Fruit fly (Drosophila melanogaster): ENCODE measurements around the gene mRpL32.
A peak's percentile ranks its signal among the peaks of the same experiment; 100 is the strongest.

Gene mRpL32

DNA sequence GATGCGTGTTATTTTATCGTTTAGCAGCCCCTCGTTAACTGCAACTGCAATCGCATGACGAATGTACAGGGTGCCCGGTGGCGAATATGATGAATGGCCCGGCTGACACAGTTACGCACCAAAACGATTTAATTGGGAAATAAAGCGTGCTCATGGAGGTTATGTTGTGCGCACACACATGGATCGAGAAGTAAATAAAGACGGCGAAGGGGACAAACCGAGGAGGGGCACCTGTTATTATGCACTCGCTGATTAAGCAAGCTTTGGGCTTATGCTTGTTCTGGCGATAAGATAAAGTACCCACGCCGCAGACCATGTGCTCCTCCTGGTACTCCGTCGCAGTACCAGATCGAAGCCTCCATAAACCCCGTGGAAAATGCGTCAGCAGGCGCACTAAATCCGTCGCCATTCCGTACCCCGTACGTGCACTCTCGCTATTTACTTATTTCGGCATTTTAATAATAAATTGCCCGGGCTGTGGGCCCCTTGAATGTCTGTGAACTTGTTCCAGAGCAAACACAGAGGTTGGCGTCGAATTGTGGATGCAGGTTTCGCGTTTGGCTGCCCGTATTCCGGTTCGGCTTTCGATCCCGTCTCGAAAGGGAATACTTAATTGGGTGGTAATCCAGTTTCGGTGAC is 27.5 kb upstream of the mRpL32 start:
- no peak for TF ChIP-seq noc (tag; optimal IDR thresholded peaks at IDR 0.05)

DNA sequence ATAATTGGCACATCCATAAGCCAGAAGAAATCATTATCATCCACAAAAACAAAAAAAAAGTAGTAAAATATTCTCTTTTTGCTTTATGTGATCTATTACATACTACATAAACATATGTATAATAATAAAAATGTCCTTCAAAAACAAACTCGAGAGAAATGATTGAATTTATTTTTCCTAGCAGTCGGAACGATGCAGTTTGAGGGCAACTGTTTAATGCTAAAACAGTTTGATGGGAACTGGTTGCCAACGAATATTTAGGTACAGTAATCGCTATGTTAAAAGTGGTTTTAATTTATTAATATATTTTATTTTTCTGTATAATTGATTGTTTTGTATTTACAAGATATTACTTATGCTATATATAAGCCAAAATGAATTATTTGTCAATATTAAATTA is 21.5 kb upstream of the mRpL32 start:
- TF ChIP-seq noc (tag; optimal IDR thresholded peaks at IDR 0.05) = no peak

dm6 chr3R:31232236-31232635 is 20.4 kb upstream of the mRpL32 start, which contains the start of gene CG15563:
CG15563 (minus strand) TSS chr3R:31232336.
- TF ChIP-seq noc (tag; optimal IDR thresholded peaks at IDR 0.05) = no peak

DNA sequence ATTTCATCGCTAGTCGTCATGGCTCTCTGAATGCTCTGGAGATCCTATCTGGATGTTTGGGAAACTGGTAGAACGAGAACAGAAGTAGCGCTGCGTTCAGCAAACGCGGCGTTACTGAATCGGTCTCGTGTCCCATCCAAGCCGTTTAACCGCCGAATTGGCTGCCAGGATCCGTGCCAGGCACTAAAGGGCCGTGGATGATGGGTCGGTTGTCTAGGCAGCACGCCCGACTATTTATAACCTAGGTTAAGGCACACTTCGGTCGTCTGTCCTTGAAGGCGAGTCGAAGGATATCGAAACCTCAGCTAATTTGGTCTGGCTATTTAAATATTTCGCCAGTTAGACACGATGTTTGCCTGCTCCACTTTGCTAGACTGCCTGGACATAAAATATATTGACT is 17.4 kb upstream of the mRpL32 start, which contains the start of gene CG15564:
Gene CG15564, minus strand, starts transcription at position 101 of the 400 bp plus-strand sequence.
- no peak for TF ChIP-seq noc (tag; optimal IDR thresholded peaks at IDR 0.05)

dm6 chr3R:31240023-31240422 is 12.6 kb upstream of the mRpL32 start:
- TF ChIP-seq noc (tag; optimal IDR thresholded peaks at IDR 0.05) = no peak

DNA sequence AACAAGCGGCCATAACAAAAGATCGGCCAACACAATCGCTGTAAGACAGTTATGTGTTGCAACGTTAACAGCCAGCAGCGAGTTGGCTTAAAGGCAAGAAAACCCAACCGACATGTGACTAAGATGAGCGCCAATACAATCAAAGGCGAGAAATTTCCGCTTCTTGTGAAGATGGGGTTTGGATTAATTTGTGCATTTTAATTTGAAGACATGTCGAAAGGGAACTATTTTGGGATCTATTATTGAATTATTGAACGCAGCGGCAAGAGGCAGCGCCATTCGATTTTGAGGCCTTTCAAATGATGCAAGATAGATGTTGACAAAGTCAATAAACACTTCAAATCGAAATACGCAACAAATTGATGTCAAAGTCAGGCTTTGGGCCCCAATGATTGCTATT is 11.6 kb upstream of the mRpL32 start:
- TF ChIP-seq noc (tag; optimal IDR thresholded peaks at IDR 0.05) = no peak

- no peak for TF ChIP-seq noc (tag; optimal IDR thresholded peaks at IDR 0.05)
Measured at dm6 chr3R:31243079-31243668, 9.5 kb upstream of the mRpL32 start.

DNA sequence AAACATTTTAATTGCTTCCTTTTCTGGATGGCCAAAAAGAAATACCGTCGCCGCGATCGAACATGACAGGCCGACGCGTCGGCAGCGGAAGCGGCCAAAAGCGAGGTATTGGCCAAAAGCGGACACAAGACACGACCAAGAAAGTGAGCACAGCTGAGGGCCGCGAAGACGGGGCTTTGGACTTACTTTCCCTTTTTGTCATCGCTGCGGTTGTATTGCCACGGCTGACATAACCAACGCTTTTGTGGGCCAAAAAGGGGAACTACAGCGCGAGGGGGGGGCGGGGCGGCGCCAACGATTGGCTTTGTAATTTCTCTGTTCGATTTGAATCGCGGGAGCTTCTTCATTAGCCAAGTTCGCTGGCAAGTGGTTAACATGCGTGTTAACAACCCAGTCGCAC is 6.9 kb upstream of the mRpL32 start:
- no peak for TF ChIP-seq noc (tag; optimal IDR thresholded peaks at IDR 0.05)

DNA sequence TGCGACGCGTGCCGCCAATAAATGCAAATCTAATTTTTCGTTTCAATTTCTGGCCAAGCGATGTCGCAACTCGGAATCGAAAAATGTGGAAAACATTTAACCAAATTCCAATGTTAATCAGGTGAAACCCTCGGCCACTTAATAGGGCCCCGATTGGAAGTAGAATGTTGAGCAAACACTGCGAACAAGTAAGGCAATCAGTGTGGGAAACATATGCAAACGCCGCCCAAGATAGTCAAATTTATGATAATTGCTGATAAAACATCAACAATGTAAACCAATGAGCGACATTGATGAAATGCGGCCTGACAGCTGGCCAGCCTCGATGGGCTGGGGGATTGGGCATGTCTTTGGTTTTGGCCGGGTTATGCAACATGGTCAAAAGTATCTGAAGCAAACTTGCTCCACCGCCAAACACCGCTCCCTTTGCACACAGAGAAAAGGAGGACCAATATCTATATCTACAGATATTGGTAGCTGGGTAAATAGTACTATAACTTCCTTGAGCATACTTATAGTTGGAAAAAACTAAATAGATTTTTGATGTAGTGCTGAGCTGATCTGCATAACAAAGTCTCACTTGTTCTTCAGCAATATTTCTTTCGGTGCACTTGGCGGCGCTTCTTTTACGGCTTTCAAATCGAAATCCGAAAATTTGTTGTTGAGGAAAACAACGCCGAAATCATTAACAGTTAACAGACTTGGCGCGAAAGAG is 5.2 kb upstream of the mRpL32 start:
- no peak for TF ChIP-seq noc (tag; optimal IDR thresholded peaks at IDR 0.05)

DNA sequence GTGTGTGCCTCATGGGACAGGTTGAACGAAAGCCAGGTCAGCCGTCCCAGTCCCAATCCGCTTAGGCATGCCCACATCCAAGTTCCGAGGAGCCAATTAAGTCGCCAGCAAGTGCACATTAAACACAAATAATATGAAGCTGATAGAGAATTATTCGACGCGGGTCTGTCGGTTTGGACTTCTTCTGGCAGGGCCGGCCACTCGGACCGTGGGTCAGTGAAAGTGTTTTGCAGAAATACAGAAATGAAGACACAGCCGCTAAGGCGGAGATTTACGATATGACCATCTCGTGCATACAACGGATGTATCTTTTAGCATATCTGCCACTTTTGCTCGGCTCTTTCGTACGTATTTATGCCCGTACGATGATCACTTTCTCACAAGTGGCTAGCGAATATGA is 4.4 kb upstream of the mRpL32 start:
- TF ChIP-seq noc (tag; optimal IDR thresholded peaks at IDR 0.05) = no peak

- TF ChIP-seq noc (tag; optimal IDR thresholded peaks at IDR 0.05) = peak; percentile 48
Measured at dm6 chr3R:31250426-31251034, 2.1 kb upstream of the mRpL32 start.

DNA sequence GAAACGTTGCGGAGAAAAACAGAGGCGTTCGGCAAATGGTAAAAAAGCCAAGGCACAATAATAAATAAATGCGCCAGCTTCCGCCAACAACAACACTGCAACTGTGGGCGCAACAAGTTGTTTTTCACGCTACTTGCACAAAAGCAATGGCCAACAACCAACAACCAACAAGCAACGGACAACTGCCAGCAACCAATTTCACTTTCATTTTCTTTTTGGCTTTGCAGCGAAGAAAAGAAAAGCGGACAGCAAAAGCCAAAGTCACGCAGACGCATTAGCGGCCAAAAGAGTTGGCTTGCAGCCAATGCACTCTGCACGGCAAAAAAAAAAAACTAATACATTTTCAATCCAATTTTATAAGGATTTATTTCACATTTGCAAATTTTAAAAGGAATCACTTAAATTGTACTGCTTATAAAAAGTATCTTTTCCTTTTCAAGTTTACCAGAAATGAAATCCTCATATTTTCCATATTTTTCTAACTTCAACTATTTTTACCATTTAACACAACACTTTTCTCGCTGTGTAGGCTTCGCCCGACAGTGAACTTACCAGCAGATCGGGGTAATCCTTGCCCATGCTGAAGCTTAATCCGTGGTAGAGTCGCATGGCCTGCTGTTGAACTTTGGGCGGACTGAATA is 1.4 kb upstream of the mRpL32 start:
- no peak for TF ChIP-seq noc (tag; optimal IDR thresholded peaks at IDR 0.05)

- TF ChIP-seq noc (tag; optimal IDR thresholded peaks at IDR 0.05) = no peak
Measured at dm6 chr3R:31254808-31255207, 2.1 kb downstream of the mRpL32 start, which contains the start of the genes CG1750 and spn-F. CG1750 (minus strand) TSS chr3R:31254900. spn-F (plus strand) TSS chr3R:31255127.

dm6 chr3R:31257299-31257698 is 4.6 kb downstream of the mRpL32 start, which contains the start of gene CAH6:
CAH6 (plus strand) TSS chr3R:31257599.
- no peak for TF ChIP-seq noc (tag; optimal IDR thresholded peaks at IDR 0.05)

- no peak for TF ChIP-seq noc (tag; optimal IDR thresholded peaks at IDR 0.05)
Measured at dm6 chr3R:31259947-31260346, 7.3 kb downstream of the mRpL32 start, which contains the start of gene CAH16. CAH16 (plus strand) TSS chr3R:31260247.

DNA sequence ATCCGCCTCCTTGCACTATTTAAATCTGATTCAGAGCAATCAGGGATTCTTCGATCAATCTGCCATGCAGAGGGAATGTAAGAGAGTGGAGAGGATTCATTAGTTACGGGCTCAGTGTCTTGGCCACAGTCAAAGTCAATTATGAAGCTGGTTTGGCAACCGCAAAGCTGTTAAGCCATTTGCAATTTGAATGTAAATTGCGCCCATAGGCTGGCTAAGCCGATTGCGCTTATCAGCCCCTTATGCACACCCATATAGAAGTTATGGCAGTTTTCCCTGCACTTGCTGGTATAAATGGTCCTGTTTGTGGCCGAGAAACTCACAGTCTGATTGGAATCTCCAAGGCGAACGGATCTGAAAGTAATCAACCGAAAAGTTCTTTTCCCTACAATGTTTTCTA is 9.6 kb downstream of the mRpL32 start, which contains the start of gene CAH5:
Gene CAH5, plus strand, starts transcription at position 301 of the 400 bp plus-strand sequence.
- TF ChIP-seq noc (tag; optimal IDR thresholded peaks at IDR 0.05) = no peak

All from whole organism, larva.